Worm (Caenorhabditis elegans): Measurements from ENCODE around the gene F32D8.8.

Gene F32D8.8

ce11 chrV:10894601-10895000, 8.0 kb downstream of the F32D8.8 start, which contains the start of the genes F32D8.14 and F32D8.5 (continued):
- no peak for TF ChIP-seq C17E4.6 (GFP tag; IDR thresholded peaks at IDR 0.05)
- peak; percentile 13 for TF ChIP-seq repo-1 (tag; optimal IDR thresholded peaks at IDR 0.05)
- TF ChIP-seq madf-10 (tag; optimal IDR thresholded peaks at IDR 0.05) = peak; percentile 35
- no peak for TF ChIP-seq egl-44 (GFP tag; IDR thresholded peaks at IDR 0.05)
- TF ChIP-seq madf-3 (GFP tag; IDR thresholded peaks at IDR 0.05) = 0 out of 2 replicates have a peak, but pooled peaks have one; percentile 38
- TF ChIP-seq snpc-1.3 (tag; optimal IDR thresholded peaks at IDR 0.05; ENCODE audit: insufficient read depth) = no peak
- TF ChIP-seq ztf-28 (GFP tag; IDR thresholded peaks at IDR 0.05) = peak; percentile 83; the same call in 1 of the 2 replicates
- TF ChIP-seq tbp1 (GFP tag; optimal IDR thresholded peaks at IDR 0.05) = peak; percentile 43
- TF ChIP-seq efl-1 (GFP tag; optimal IDR thresholded peaks at IDR 0.05) = peak; percentile 43
- peak; percentile 30 for TF ChIP-seq lsl-1 (GFP tag; optimal IDR thresholded peaks at IDR 0.05)
- TF ChIP-seq F33H1.4 (GFP tag; IDR thresholded peaks at IDR 0.05) = peak; percentile 28; the same call in 1 of the 2 replicates
- 0 out of 2 replicates have a peak, but pooled peaks have one; percentile 17 for TF ChIP-seq ztf-25 (GFP tag; IDR thresholded peaks at IDR 0.05)
- TF ChIP-seq let-607 (tag; optimal IDR thresholded peaks at IDR 0.05) = peak; percentile 77 to 93
- 0 out of 2 replicates have a peak, but pooled peaks have one; percentile 38 for TF ChIP-seq Y56A3A.18 (GFP tag; IDR thresholded peaks at IDR 0.05)
- peak; percentile 69 for TF ChIP-seq D2030.7 (GFP tag; IDR thresholded peaks at IDR 0.05)

ce11 chrV:10893510-10894128, 9.0 kb downstream of the F32D8.8 start, which contains the start of gene F32D8.4:
Gene F32D8.4, minus strand, starts transcription at chrV:10893560.
- TF ChIP-seq nhr-27 (tag; optimal IDR thresholded peaks at IDR 0.05) (no peak), cebp-2 (GFP tag; IDR thresholded peaks at IDR 0.05) (no peak), Y79H2A.3 (GFP tag; conservative IDR thresholded peaks at IDR 0.05) (no peak), atf-7 (tag; optimal IDR thresholded peaks at IDR 0.05) (no peak)

ce11 chrV:10890980-10891379, 11.6 kb downstream of the F32D8.8 start, which contains the start of gene F32D8.12:
Gene F32D8.12, minus strand, starts transcription at chrV:10891027.
- TF ChIP-seq B0336.3 (GFP tag; IDR thresholded peaks at IDR 0.05) (0 out of 2 replicates have a peak, but pooled peaks have one; percentile 30), hmg-1.2 (GFP tag; IDR thresholded peaks at IDR 0.05) (peak; percentile 96), lin-35 (GFP tag; optimal IDR thresholded peaks at IDR 0.05) (peak in 1 of 3 experiments; percentile 36), nhr-90 (tag; optimal IDR thresholded peaks at IDR 0.05) (no peak), ztf-26 (tag; optimal IDR thresholded peaks at IDR 0.05) (peak; percentile 10), nfya-2 (GFP tag; IDR thresholded peaks at IDR 0.05) (no peak), him-1 (tag; optimal IDR thresholded peaks at IDR 0.05) (no peak), cebp-1 (GFP tag; IDR thresholded peaks at IDR 0.05) (no peak), cebp-1 (tag; optimal IDR thresholded peaks at IDR 0.05) (peak; percentile 38), nhr-80 (tag; optimal IDR thresholded peaks at IDR 0.05) (peak; percentile 22), lin-40 (tag; optimal IDR thresholded peaks at IDR 0.05) (peak; percentile 10), athp-1 (tag; optimal IDR thresholded peaks at IDR 0.05) (no peak), ZK185.1 (tag; optimal IDR thresholded peaks at IDR 0.05; ENCODE audit: poor library complexity, severe bottlenecking) (peak; percentile 9), C17E4.6 (GFP tag; IDR thresholded peaks at IDR 0.05) (no peak)

ce11 chrV:10889774-10890173, 12.8 kb downstream of the F32D8.8 start:
- TF ChIP-seq F57C9.4 (tag; optimal IDR thresholded peaks at IDR 0.05) = peak; percentile 12
- no peak for TF ChIP-seq nfya-2 (GFP tag; IDR thresholded peaks at IDR 0.05)
